Worm (Caenorhabditis elegans): ENCODE results near the gene ugt-44.
A peak's percentile ranks its signal among the peaks of the same experiment; 100 is the strongest.

ugt-44 gene

DNA sequence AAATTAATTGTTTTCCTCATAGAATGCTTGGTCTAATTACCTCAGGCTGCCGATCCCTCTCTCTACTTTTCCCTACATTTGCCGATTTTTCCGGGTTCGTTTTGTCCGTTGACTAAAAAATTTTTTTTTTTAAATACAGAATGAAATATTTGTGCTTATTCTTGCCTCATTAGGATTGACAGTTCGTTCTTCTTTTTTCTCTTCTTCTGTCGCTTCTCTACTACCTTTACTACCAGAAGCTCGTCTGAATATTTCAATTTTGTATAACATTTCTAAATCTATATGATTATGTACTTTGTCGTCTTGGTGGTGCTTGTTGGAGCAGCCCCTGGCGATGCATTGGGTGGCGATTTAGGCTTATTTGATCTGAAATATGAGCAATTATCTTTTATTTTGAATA lies 5.7 kb downstream of the ugt-44 start:
- TF ChIP-seq F37B4.10 (GFP tag; IDR thresholded peaks at IDR 0.05) (no peak), B0019.2 (GFP tag; conservative IDR thresholded peaks at IDR 0.05) (no peak), bed-1 (GFP tag; IDR thresholded peaks at IDR 0.05) (no peak), hsf-1 (GFP tag; IDR thresholded peaks at IDR 0.05) (no peak), D2030.7 (GFP tag; IDR thresholded peaks at IDR 0.05) (no peak), ztf-22 (GFP tag; optimal IDR thresholded peaks at IDR 0.05) (no peak), nfya-1 (tag; optimal IDR thresholded peaks at IDR 0.05; ENCODE audit: borderline replicate concordance, insufficient read depth) (no peak), dpl-1 (GFP tag; optimal IDR thresholded peaks at IDR 0.05) (no peak), sdz-38 (tag; optimal IDR thresholded peaks at IDR 0.05) (no peak), rcor-1 (GFP tag; IDR thresholded peaks at IDR 0.05) (no peak), bed-2 (GFP tag; IDR thresholded peaks at IDR 0.05) (no peak), egl-18 (GFP tag; IDR thresholded peaks at IDR 0.05) (no peak), ceh-27 (GFP tag; optimal IDR thresholded peaks at IDR 0.05) (no peak)

- TF ChIP-seq pha-4 (tag; optimal IDR thresholded peaks at IDR 0.05), result no peak
- TF ChIP-seq attf-5 (GFP tag; optimal IDR thresholded peaks at IDR 0.05), result peak; percentile 40
- TF ChIP-seq K11D2.4 (GFP tag; IDR thresholded peaks at IDR 0.05), result no peak
- TF ChIP-seq mel-28 (tag; optimal IDR thresholded peaks at IDR 0.05; ENCODE audit: borderline replicate concordance), result no peak
- TF ChIP-seq mcd-1 (GFP tag; IDR thresholded peaks at IDR 0.05), result peak; percentile 18; the same call in 1 of the 2 replicates
- TF ChIP-seq cebp-1 (GFP tag; IDR thresholded peaks at IDR 0.05), result no peak
- peak; percentile 47 for TF ChIP-seq cebp-1 (tag; optimal IDR thresholded peaks at IDR 0.05)
- peak; percentile 60 for TF ChIP-seq K12H6.12 (tag; optimal IDR thresholded peaks at IDR 0.05)
- TF ChIP-seq hmg-1.2 (GFP tag; IDR thresholded peaks at IDR 0.05), result peak; percentile 24; the same call in 1 of the 2 replicates
- no peak for TF ChIP-seq hlh-12 (tag; optimal IDR thresholded peaks at IDR 0.05)
- TF ChIP-seq lin-40 (tag; optimal IDR thresholded peaks at IDR 0.05), result peak; percentile 33
- TF ChIP-seq zfh-2 (GFP tag; conservative IDR thresholded peaks at IDR 0.05), result peak; percentile 76
- no peak for TF ChIP-seq B0261.1 (tag; optimal IDR thresholded peaks at IDR 0.05)
- TF ChIP-seq efl-1 (GFP tag; optimal IDR thresholded peaks at IDR 0.05), result no peak
- TF ChIP-seq lsl-1 (GFP tag; optimal IDR thresholded peaks at IDR 0.05), result no peak
- no peak for TF ChIP-seq nhr-179 (tag; optimal IDR thresholded peaks at IDR 0.05)
- peak; percentile 46 for TF ChIP-seq somi-1 (GFP tag; optimal IDR thresholded peaks at IDR 0.05)
- TF ChIP-seq F37B4.10 (GFP tag; IDR thresholded peaks at IDR 0.05), result no peak
- TF ChIP-seq Y56A3A.18 (GFP tag; IDR thresholded peaks at IDR 0.05), result no peak
- TF ChIP-seq rec-8 (tag; optimal IDR thresholded peaks at IDR 0.05), result no peak
- no peak for TF ChIP-seq die-1 (tag; optimal IDR thresholded peaks at IDR 0.05)
- no peak for TF ChIP-seq F57C9.4 (tag; optimal IDR thresholded peaks at IDR 0.05)
- TF ChIP-seq F23B12.7 (tag; optimal IDR thresholded peaks at IDR 0.05; ENCODE audit: insufficient read depth), result no peak
- TF ChIP-seq lin-26 (GFP tag; IDR thresholded peaks at IDR 0.05), result no peak
- no peak for TF ChIP-seq madf-10 (tag; optimal IDR thresholded peaks at IDR 0.05)
- no peak for TF ChIP-seq zim-3 (tag; optimal IDR thresholded peaks at IDR 0.05)
- TF ChIP-seq aptf-2 (GFP tag; conservative IDR thresholded peaks at IDR 0.05), result no peak
- TF ChIP-seq hsf-1 (GFP tag; IDR thresholded peaks at IDR 0.05), result no peak
- no peak for TF ChIP-seq ets-4 (GFP tag; optimal IDR thresholded peaks at IDR 0.05)
- peak; percentile 2 for TF ChIP-seq atf-7 (tag; optimal IDR thresholded peaks at IDR 0.05)
- TF ChIP-seq F33H1.4 (GFP tag; IDR thresholded peaks at IDR 0.05), result no peak
- no peak for TF ChIP-seq Y79H2A.3 (GFP tag; conservative IDR thresholded peaks at IDR 0.05)
- peak; percentile 42 for TF ChIP-seq ceh-27 (GFP tag; optimal IDR thresholded peaks at IDR 0.05)
- TF ChIP-seq F22D6.2 (tag; optimal IDR thresholded peaks at IDR 0.05), result no peak
- no peak for TF ChIP-seq nhr-90 (tag; optimal IDR thresholded peaks at IDR 0.05)
- no peak for TF ChIP-seq snpc-3.4 (tag; optimal IDR thresholded peaks at IDR 0.05)
These were observed 12.2 kb downstream of the ugt-44 start, which contains the start of gene egl-21 for ce11 chrIV:10481695-10482094. TSS of gene egl-21 (minus strand) at chrIV:10481844.

All from whole organism, young adult.